Worm (Caenorhabditis elegans) whole organism, L3 larva: ENCODE measurements around the gene dhrr-1.

Source experiments
- ceh-82 ChIP-seq: fragments of 150-350 bp; optimal IDR thresholded peaks from 2 replicates; lab custom pipeline; 2014; ENCODE audit warnings: missing biosample characterization, missing genetic modification characterization
- daf-12 ChIP-seq: fragments of 150-350 bp; optimal IDR thresholded peaks from 2 replicates; lab custom pipeline; 2014; ENCODE audit warnings: missing biosample characterization, missing genetic modification reagents, missing genetic modification characterization
- nfya-1 ChIP-seq: sonication (generic microtip); optimal IDR thresholded peaks from 2 replicates; lab custom pipeline; 2017; ENCODE audit warnings: missing genetic modification characterization, mild to moderate bottlenecking, missing compliant biosample characterization, antibody characterized with exemption, moderate library complexity; ENCODE audit not compliant: insufficient read depth
- nhr-11 ChIP-seq: fragments of 150-350 bp; optimal IDR thresholded peaks from 2 replicates; lab custom pipeline; 2014; ENCODE audit warnings: missing biosample characterization, missing genetic modification characterization
- nhr-23 ChIP-seq: fragments of 150-350 bp; optimal IDR thresholded peaks from 2 replicates; lab custom pipeline; 2014; ENCODE audit warnings: missing biosample characterization, missing genetic modification reagents, missing genetic modification characterization
- pha-4 ChIP-seq: fragments of 150-350 bp; optimal IDR thresholded peaks from 2 replicates; lab custom pipeline; 2014; ENCODE audit warnings: missing biosample characterization, missing genetic modification reagents, missing genetic modification characterization
- pqm-1 ChIP-seq: fragments of 150-350 bp; optimal IDR thresholded peaks from 2 replicates; lab custom pipeline; 2017; ENCODE audit warnings: missing biosample characterization, missing genetic modification characterization, inconsistent platforms
- snpc-4 ChIP-seq: fragments of 150-350 bp; optimal IDR thresholded peaks from 2 replicates; lab custom pipeline; 2014; ENCODE audit warnings: missing biosample characterization, missing genetic modification characterization
- tbx-2 ChIP-seq: sonication (generic microtip); optimal IDR thresholded peaks from 2 replicates; lab custom pipeline; 2016; ENCODE audit warnings: mild to moderate bottlenecking, missing genetic modification characterization, missing compliant biosample characterization
- unc-62 ChIP-seq: fragments of 150-350 bp; sonication (generic microtip); optimal IDR thresholded peaks from 4 replicates; lab custom pipeline; 2014; ENCODE audit warnings: missing biosample characterization, missing genetic modification reagents, missing genetic modification characterization
- zag-1 ChIP-seq: fragments of 150-350 bp; optimal IDR thresholded peaks from 2 replicates; lab custom pipeline; 2014; ENCODE audit warnings: missing biosample characterization, missing genetic modification characterization
- ztf-4 ChIP-seq: fragments of 150-350 bp; optimal IDR thresholded peaks from 2 replicates; lab custom pipeline; 2014; ENCODE audit warnings: missing biosample characterization, missing genetic modification characterization

- TF ChIP-seq ceh-82 (tag; lab: Kevin White, UChicago) (no peak), nfya-1 (no peak), pha-4 (tag; lab: Kevin White, UChicago) (no peak), pqm-1 (no peak), daf-12 (tag; lab: Kevin White, UChicago) (no peak), tbx-2 (tag; lab: Kevin White, UChicago) (no peak), unc-62 (GFP tag; lab: Kevin White, UChicago) (no peak), nhr-23 (tag; lab: Kevin White, UChicago) (no peak), zag-1 (tag; lab: Kevin White, UChicago) (no peak), ztf-4 (no peak), nhr-11 (tag; lab: Kevin White, UChicago) (no peak), snpc-4 (tag; lab: Kevin White, UChicago) (no peak)
Observed at ce11 chrIII:8964684-8965283, 20.3 kb downstream of the dhrr-1 start.
